Worm (Caenorhabditis elegans) whole organism, L4 larva: ENCODE results near the gene nlp-50.

Experiments
- F44E2.7 ChIP-seq: fragments of 200-800 bp; sonication (Bioruptor generic); IDR thresholded peaks from 2 replicates; pipeline ENCODE4 v2.1.2; 2022; ENCODE audit warnings: missing genetic modification characterization, missing compliant biosample characterization
- F49E8.2 ChIP-seq: sonication (generic microtip); optimal IDR thresholded peaks from 2 replicates; lab custom pipeline; 2016; ENCODE audit warnings: missing compliant biosample characterization, mild to moderate bottlenecking, missing genetic modification characterization, borderline replicate concordance
- Y75B8A.6 ChIP-seq: fragments of 200-800 bp; sonication (Bioruptor generic); IDR thresholded peaks from 2 replicates; pipeline ENCODE4 v1.3.6; 2022; ENCODE audit warnings: missing genetic modification reagents, missing genetic modification characterization, missing compliant biosample characterization
- arid-1 ChIP-seq: fragments of 200-800 bp; sonication (Bioruptor generic); conservative IDR thresholded peaks from 2 replicates; pipeline ENCODE4 v1.3.6; 2022; ENCODE audit warnings: missing genetic modification reagents, missing genetic modification characterization, missing compliant biosample characterization
- ceh-28 ChIP-seq: fragments of 150-350 bp; optimal IDR thresholded peaks from 2 replicates; lab custom pipeline; 2014; ENCODE audit warnings: missing biosample characterization, missing genetic modification reagents, missing genetic modification characterization
- ceh-32 ChIP-seq: sonication (generic microtip); optimal IDR thresholded peaks from 2 replicates; lab custom pipeline; 2016; ENCODE audit warnings: mild to moderate bottlenecking, missing genetic modification characterization, missing compliant biosample characterization; ENCODE audit not compliant: poor library complexity
- ceh-44 ChIP-seq: fragments of 200-800 bp; sonication (Bioruptor generic); IDR thresholded peaks from 2 replicates; pipeline ENCODE4 v1.3.6; 2022; ENCODE audit warnings: missing genetic modification reagents, missing genetic modification characterization, missing compliant biosample characterization
- ceh-82 ChIP-seq: sonication (generic microtip); optimal IDR thresholded peaks from 2 replicates; lab custom pipeline; 2017; ENCODE audit warnings: missing biosample characterization, missing genetic modification characterization
- ctbp-1 ChIP-seq: fragments of 200-800 bp; sonication (Bioruptor generic); IDR thresholded peaks from 2 replicates; pipeline ENCODE4 v1.3.6; 2022; ENCODE audit warnings: missing genetic modification reagents, missing genetic modification characterization, missing compliant biosample characterization
- daf-16 ChIP-seq, 3 experiments: sonication (generic microtip); optimal IDR thresholded peaks; 2 replicates each; lab custom pipeline; 2016 to 2017; ENCODE audit warnings: missing genetic modification characterization in 3 of 3, missing genetic modification reagents in 3 of 3, mild to moderate bottlenecking in 2 of 3, missing compliant biosample characterization in 2 of 3, missing biosample characterization in 1 of 3, moderate library complexity in 1 of 3
- daf-8 ChIP-seq: fragments of 200-800 bp; sonication (Bioruptor generic); IDR thresholded peaks from 2 replicates; pipeline ENCODE4 v1.3.6; 2022; ENCODE audit warnings: missing genetic modification characterization, missing compliant biosample characterization
- dmd-6 ChIP-seq: fragments of 200-800 bp; sonication (Bioruptor generic); IDR thresholded peaks from 2 replicates; pipeline ENCODE4 v1.3.6; 2022; ENCODE audit warnings: missing genetic modification reagents, missing genetic modification characterization, missing compliant biosample characterization
- dve-1 ChIP-seq: sonication (generic microtip); optimal IDR thresholded peaks from 2 replicates; lab custom pipeline; 2017; ENCODE audit warnings: antibody characterized with exemption, mild to moderate bottlenecking, missing genetic modification characterization, missing compliant biosample characterization; ENCODE audit not compliant: insufficient read depth
- hlh-11 ChIP-seq: fragments of 200-800 bp; sonication (Bioruptor generic); optimal IDR thresholded peaks from 2 replicates; lab custom pipeline; 2018; ENCODE audit warnings: mild to moderate bottlenecking, missing genetic modification characterization, missing compliant biosample characterization
- hlh-30 ChIP-seq: sonication (generic microtip); optimal IDR thresholded peaks from 2 replicates; lab custom pipeline; 2017; ENCODE audit warnings: antibody characterized with exemption, mild to moderate bottlenecking, missing genetic modification characterization, missing compliant biosample characterization; ENCODE audit not compliant: insufficient read depth
- hmg-1.1 ChIP-seq: fragments of 200-800 bp; sonication (Bioruptor generic); IDR thresholded peaks from 2 replicates; pipeline ENCODE4 v1.3.6; 2022; ENCODE audit warnings: missing genetic modification reagents, missing genetic modification characterization, missing compliant biosample characterization
- lin-1 ChIP-seq: fragments of 200-800 bp; sonication (Bioruptor generic); IDR thresholded peaks from 2 replicates; pipeline ENCODE4 v1.3.6; 2022; ENCODE audit warnings: missing genetic modification reagents, missing genetic modification characterization, missing compliant biosample characterization
- lin-13 ChIP-seq: fragments of 150-350 bp; optimal IDR thresholded peaks from 2 replicates; lab custom pipeline; 2014; ENCODE audit warnings: missing biosample characterization, missing genetic modification reagents, missing genetic modification characterization
- lin-29 ChIP-seq: fragments of 200-800 bp; sonication (Bioruptor generic); IDR thresholded peaks from 2 replicates; pipeline ENCODE4 v1.3.6; 2022; ENCODE audit warnings: missing genetic modification reagents, missing genetic modification characterization, missing compliant biosample characterization
- lir-3 ChIP-seq: sonication (generic microtip); optimal IDR thresholded peaks from 2 replicates; lab custom pipeline; 2016; ENCODE audit warnings: mild to moderate bottlenecking, missing genetic modification characterization, missing compliant biosample characterization
- mdl-1 ChIP-seq, 2 experiments: fragments of 150-350 bp in 1 of 2; sonication (generic microtip) in 1 of 2; optimal IDR thresholded peaks; 2 replicates each; lab custom pipeline; 2014 to 2017; ENCODE audit warnings: missing biosample characterization in 2 of 2, missing genetic modification characterization in 2 of 2
- mdt-29 ChIP-seq: fragments of 200-800 bp; sonication (Bioruptor generic); IDR thresholded peaks from 2 replicates; pipeline ENCODE4 v1.3.6; 2022; ENCODE audit warnings: missing genetic modification reagents, missing genetic modification characterization, missing compliant biosample characterization
- mxl-2 ChIP-seq: fragments of 200-800 bp; sonication (Bioruptor generic); conservative IDR thresholded peaks from 2 replicates; pipeline ENCODE4 v1.3.6; 2022; ENCODE audit warnings: missing genetic modification reagents, missing genetic modification characterization, missing compliant biosample characterization
- mxl-3 ChIP-seq: fragments of 200-800 bp; sonication (Bioruptor generic); optimal IDR thresholded peaks from 2 replicates; lab custom pipeline; 2018; ENCODE audit warnings: mild to moderate bottlenecking, missing genetic modification characterization, missing compliant biosample characterization
- nhr-10 ChIP-seq: fragments of 150-350 bp; optimal IDR thresholded peaks from 2 replicates; lab custom pipeline; 2014; ENCODE audit warnings: missing biosample characterization, missing genetic modification characterization
- nhr-102 ChIP-seq: sonication (generic microtip); optimal IDR thresholded peaks from 2 replicates; lab custom pipeline; 2016; ENCODE audit warnings: mild to moderate bottlenecking, missing genetic modification characterization, moderate library complexity, missing compliant biosample characterization
- nhr-111 ChIP-seq: fragments of 200-800 bp; sonication (Bioruptor generic); optimal IDR thresholded peaks from 2 replicates; lab custom pipeline; 2018; ENCODE audit warnings: mild to moderate bottlenecking, missing genetic modification characterization, missing compliant biosample characterization
- nhr-41 ChIP-seq: fragments of 200-800 bp; sonication (Bioruptor generic); IDR thresholded peaks from 2 replicates; pipeline ENCODE4 v1.3.6; 2022; ENCODE audit warnings: missing genetic modification reagents, missing genetic modification characterization, missing compliant biosample characterization
- nhr-77 ChIP-seq: fragments of 150-350 bp; optimal IDR thresholded peaks from 2 replicates; lab custom pipeline; 2014; ENCODE audit warnings: missing biosample characterization, missing genetic modification characterization
- pqm-1 ChIP-seq: sonication (generic microtip); optimal IDR thresholded peaks from 2 replicates; lab custom pipeline; 2017; ENCODE audit warnings: missing biosample characterization, missing genetic modification characterization
- rbr-2 ChIP-seq: sonication (generic microtip); optimal IDR thresholded peaks from 2 replicates; lab custom pipeline; 2016; ENCODE audit warnings: missing genotype, missing genetic modification characterization, missing compliant biosample characterization
- tag-97 ChIP-seq: fragments of 200-800 bp; sonication (Bioruptor generic); IDR thresholded peaks from 2 replicates; pipeline ENCODE4 v1.3.6; 2022; ENCODE audit warnings: missing genetic modification characterization, missing compliant biosample characterization
- tra-1 ChIP-seq: fragments of 200-800 bp; sonication (Bioruptor generic); IDR thresholded peaks from 2 replicates; pipeline ENCODE4 v1.3.6; 2022; ENCODE audit warnings: missing genetic modification reagents, missing genetic modification characterization, missing compliant biosample characterization
- unc-62 ChIP-seq, 3 experiments: fragments of 150-350 bp in 1 of 3; sonication (generic microtip); optimal IDR thresholded peaks in 2 of 3; peaks in 1 of 3; 1 replicate in 1 of 3; 2 replicates in 2 of 3; lab custom pipeline; 2014 to 2017; ENCODE audit warnings: missing biosample characterization in 3 of 3, missing genetic modification characterization in 3 of 3, missing genetic modification reagents in 3 of 3, missing genotype in 1 of 3
- zag-1 ChIP-seq: fragments of 150-350 bp; optimal IDR thresholded peaks from 2 replicates; lab custom pipeline; 2014; ENCODE audit warnings: missing biosample characterization, missing genetic modification characterization
- zfp-2 ChIP-seq: sonication (generic microtip); optimal IDR thresholded peaks from 2 replicates; lab custom pipeline; 2016; ENCODE audit warnings: mild to moderate bottlenecking, missing genetic modification characterization, missing compliant biosample characterization
- zfp-3 ChIP-seq: fragments of 200-800 bp; sonication (Bioruptor generic); conservative IDR thresholded peaks from 2 replicates; pipeline ENCODE4 v1.3.6; 2022; ENCODE audit warnings: missing genetic modification reagents, missing genetic modification characterization, missing compliant biosample characterization
- zip-11 ChIP-seq: fragments of 200-800 bp; sonication (Bioruptor generic); IDR thresholded peaks from 2 replicates; pipeline ENCODE4 v1.3.6; 2022; ENCODE audit warnings: missing genetic modification characterization, missing compliant biosample characterization
- ztf-11 ChIP-seq: fragments of 150-350 bp; optimal IDR thresholded peaks from 2 replicates; lab custom pipeline; 2014; ENCODE audit warnings: missing biosample characterization, missing genetic modification characterization

Gene nlp-50

ce11 chrII:6779104-6779503, 14.3 kb downstream of the nlp-50 start, which contains the start of gene T13C2.7:
TSS of gene T13C2.7 (plus strand) at chrII:6779404.
- TF ChIP-seq rbr-2, result no peak
- no peak for TF ChIP-seq lin-29
- TF ChIP-seq, all 104 proteins: peak for 0

- TF ChIP-seq zfp-3 (GFP tag; lab: Robert Waterston, UW) (no peak), nhr-111 (no peak), hlh-11 (tag; lab: Kevin White, UChicago) (peak; percentile 60), zag-1 (no peak), nhr-41 (no peak), mdl-1 (tag; optimal IDR thresholded peaks at IDR 0.05; lab: Kevin White, UChicago) (no peak), zfp-2 (tag; lab: Kevin White, UChicago) (no peak), pqm-1 (peak; percentile 4), dmd-6 (GFP tag; lab: Robert Waterston, UW) (peak; percentile 46; the same call in 1 of the 2 replicates), mxl-2 (no peak), Y75B8A.6 (GFP tag; lab: Robert Waterston, UW) (no peak), lir-3 (tag; lab: Kevin White, UChicago) (no peak), F44E2.7 (GFP tag; lab: Robert Waterston, UW) (no peak), F49E8.2 (tag; lab: Kevin White, UChicago) (no peak), mxl-3 (no peak), nhr-77 (no peak), dve-1 (tag; lab: Kevin White, UChicago) (peak; percentile 31), lin-29 (no peak), hlh-30 (tag; lab: Kevin White, UChicago) (peak; percentile 18), ceh-82 (tag; lab: Kevin White, UChicago) (no peak), ceh-32 (tag; lab: Kevin White, UChicago) (no peak), zip-11 (GFP tag; lab: Robert Waterston, UW) (no peak), lin-1 (no peak), hmg-1.1 (no peak), ceh-44 (GFP tag; lab: Robert Waterston, UW) (no peak), arid-1 (GFP tag; lab: Robert Waterston, UW) (no peak), daf-8 (no peak), ceh-28 (tag; lab: Kevin White, UChicago) (no peak), nhr-10 (no peak), ztf-11 (tag; lab: Kevin White, UChicago) (no peak), nhr-102 (tag; lab: Kevin White, UChicago) (no peak), lin-13 (GFP tag; lab: Kevin White, UChicago) (no peak), mdt-29 (GFP tag; lab: Robert Waterston, UW) (peak; percentile 59; the same call in 1 of the 2 replicates), unc-62 (GFP tag; optimal IDR thresholded peaks at IDR 0.05 in 1 of 2; lab: Kevin White, UChicago) (peak in 1 of 2 experiments; percentile 55), unc-62 (tag; optimal IDR thresholded peaks at IDR 0.05; lab: Kevin White, UChicago) (no peak), ctbp-1 (GFP tag; lab: Robert Waterston, UW) (no peak), rbr-2 (no peak), daf-16 (GFP tag; optimal IDR thresholded peaks at IDR 0.05; lab: Kevin White, UChicago) (no peak), daf-16 (tag; optimal IDR thresholded peaks at IDR 0.05; lab: Kevin White, UChicago) (peak; percentile 89), tag-97 (no peak), tra-1 (GFP tag; lab: Robert Waterston, UW) (0 out of 2 replicates have a peak, but pooled peaks have one; percentile 17)
These were observed 16.4 kb downstream of the nlp-50 start for ce11 chrII:6781231-6781630.
